Fruit fly (Drosophila melanogaster): ENCODE results near the gene Acsf3.

Acsf3 gene

DNA sequence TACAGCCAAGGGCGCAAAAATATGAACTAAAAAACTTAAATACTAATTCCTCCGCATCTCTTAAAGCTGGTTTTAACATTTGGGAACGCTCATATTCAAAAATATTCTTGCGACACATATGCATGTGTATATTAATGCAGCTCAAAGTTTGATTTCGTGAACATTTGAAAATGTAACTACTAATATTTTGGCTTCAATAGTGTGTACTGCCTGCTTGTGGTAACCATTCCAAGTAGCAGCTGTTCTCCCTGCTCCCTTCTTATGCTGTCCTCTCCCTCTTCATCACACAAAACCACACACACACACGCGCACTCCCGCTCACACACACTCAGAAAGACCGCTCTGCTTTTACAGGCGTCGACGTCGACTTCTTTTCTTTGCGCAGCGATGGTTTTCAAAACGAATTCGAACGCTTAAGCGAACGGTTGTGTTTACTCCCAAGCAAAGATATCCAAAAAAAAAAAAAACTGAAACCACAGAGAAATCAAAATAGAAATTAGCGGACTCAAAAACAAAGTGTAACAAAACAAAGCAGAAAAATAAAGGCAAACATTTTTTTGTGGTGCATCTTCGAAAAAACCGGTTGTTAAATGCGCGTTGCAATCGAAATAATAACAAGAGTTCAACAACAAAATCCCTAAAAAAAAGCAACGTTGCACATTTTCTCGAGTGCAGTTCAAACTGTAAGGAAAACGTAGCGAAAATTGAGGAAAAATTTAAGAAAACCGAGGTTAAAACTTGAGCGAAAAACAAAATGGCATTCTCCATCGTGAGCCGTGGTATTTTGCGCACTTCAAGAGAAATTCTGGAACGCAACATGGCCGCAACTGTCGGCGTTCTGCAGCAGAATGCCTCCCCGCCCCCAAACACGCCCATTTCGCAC lies 8.4 kb downstream of the Acsf3 start, which contains the start of gene CBP (continued):
- peak; percentile 88 for TF ChIP-seq CG10274 (GFP tag; optimal IDR thresholded peaks at IDR 0.05)
- TF ChIP-seq Poxn (GFP tag; IDR thresholded peaks at IDR 0.05): peak; percentile 67
- TF ChIP-seq croc (GFP tag; conservative IDR thresholded peaks at IDR 0.05): peak; percentile 97
- peak; percentile 97 for TF ChIP-seq HHEX (GFP tag; optimal IDR thresholded peaks at IDR 0.05)
- TF ChIP-seq klu (GFP tag; IDR thresholded peaks at IDR 0.05): peak; percentile 85
- peak; percentile 62 for TF ChIP-seq CG3995 (GFP tag; optimal IDR thresholded peaks at IDR 0.05)
- peak; percentile 92 for TF ChIP-seq CG7271 (tag; optimal IDR thresholded peaks at IDR 0.05)
- TF ChIP-seq pho (GFP tag; optimal IDR thresholded peaks at IDR 0.05): peak; percentile 93
- TF ChIP-seq bigmax (GFP tag; optimal IDR thresholded peaks at IDR 0.05): peak; percentile 79
- TF ChIP-seq CG2116 (GFP tag; optimal IDR thresholded peaks at IDR 0.05): peak; percentile 83
- no peak for TF ChIP-seq br (optimal IDR thresholded peaks at IDR 0.05)
- peak; percentile 95 for TF ChIP-seq CG4617 (GFP tag; optimal IDR thresholded peaks at IDR 0.05; ENCODE audit: borderline replicate concordance)
- peak; percentile 94 for TF ChIP-seq Bteb2 (GFP tag; optimal IDR thresholded peaks at IDR 0.05)
- peak; percentile 99 for TF ChIP-seq CG12219 (GFP tag; optimal IDR thresholded peaks at IDR 0.05)
- TF ChIP-seq Mrtf (GFP tag; IDR thresholded peaks at IDR 0.05): peak; percentile 95
- peak; percentile 91 for TF ChIP-seq wdn (GFP tag; IDR thresholded peaks at IDR 0.05)
- peak; percentile 99 for TF ChIP-seq ATbp (GFP tag; optimal IDR thresholded peaks at IDR 0.05)
- TF ChIP-seq amos (GFP tag; IDR thresholded peaks at IDR 0.05; ENCODE audit: partially characterized antibody): no peak
- TF ChIP-seq CG30431 (GFP tag; optimal IDR thresholded peaks at IDR 0.05): peak; percentile 98
- TF ChIP-seq CG6272 (GFP tag; IDR thresholded peaks at IDR 0.05): peak; percentile 88
- TF ChIP-seq CG7928 (GFP tag; optimal IDR thresholded peaks at IDR 0.05): peak; percentile 74
- peak; percentile 94 for TF ChIP-seq disco-r (GFP tag; optimal IDR thresholded peaks at IDR 0.05)
- peak; percentile 86 for TF ChIP-seq stwl (tag; optimal IDR thresholded peaks at IDR 0.05)
- peak; percentile 97 for TF ChIP-seq CG18619 (GFP tag; optimal IDR thresholded peaks at IDR 0.05)
- TF ChIP-seq Dbx (GFP tag; IDR thresholded peaks at IDR 0.05): peak; percentile 85
- TF ChIP-seq otp (GFP tag; IDR thresholded peaks at IDR 0.05): peak; percentile 97
- TF ChIP-seq Sox100B (GFP tag; optimal IDR thresholded peaks at IDR 0.05): peak; percentile 98
- peak; percentile 95 for TF ChIP-seq Kr (GFP tag; optimal IDR thresholded peaks at IDR 0.05)
- TF ChIP-seq Fer2 (tag; optimal IDR thresholded peaks at IDR 0.05): peak; percentile 90
- peak; percentile 97 for TF ChIP-seq CG17385 (GFP tag; optimal IDR thresholded peaks at IDR 0.05)
- TF ChIP-seq CG5953 (GFP tag; IDR thresholded peaks at IDR 0.05): peak; percentile 91
- TF ChIP-seq C15 (GFP tag; IDR thresholded peaks at IDR 0.05): peak; percentile 81; the same call in 2 of the 3 replicates
- TF ChIP-seq rib (GFP tag; IDR thresholded peaks at IDR 0.05): no peak; the same call in none of the 2 replicates
- TF ChIP-seq salm (tag; optimal IDR thresholded peaks at IDR 0.05): peak; percentile 98
- TF ChIP-seq Optix (GFP tag; IDR thresholded peaks at IDR 0.05): peak; percentile 97
- peak; percentile 98 for TF ChIP-seq CG14710 (tag; optimal IDR thresholded peaks at IDR 0.05)
- TF ChIP-seq CG4707 (GFP tag; optimal IDR thresholded peaks at IDR 0.05): peak; percentile 97
- TF ChIP-seq CG17829 (tag; optimal IDR thresholded peaks at IDR 0.05): peak; percentile 99
- TF ChIP-seq GATAe (GFP tag; conservative IDR thresholded peaks at IDR 0.05): peak; percentile 57
- peak; percentile 75 for TF ChIP-seq CG4360 (GFP tag; IDR thresholded peaks at IDR 0.05)
- peak; percentile 98 for TF ChIP-seq CG15601 (tag; optimal IDR thresholded peaks at IDR 0.05)
- peak; percentile 79 for TF ChIP-seq CG14965 (GFP tag; optimal IDR thresholded peaks at IDR 0.05; ENCODE audit: borderline replicate concordance)
- peak; percentile 36 for TF ChIP-seq yki (optimal IDR thresholded peaks at IDR 0.05)
- peak; percentile 94 for TF ChIP-seq sug (tag; optimal IDR thresholded peaks at IDR 0.05)
- peak; percentile 78; the same call in 2 of the 3 replicates for TF ChIP-seq CG11560 (tag; IDR thresholded peaks at IDR 0.05)
- TF ChIP-seq Six4 (GFP tag; optimal IDR thresholded peaks at IDR 0.05): peak; percentile 98
- TF ChIP-seq Sry-β (GFP tag; optimal IDR thresholded peaks at IDR 0.05): peak; percentile 79
- TF ChIP-seq CG6654 (GFP tag; optimal IDR thresholded peaks at IDR 0.05): peak; percentile 87
- peak; percentile 96 for TF ChIP-seq Mad (GFP tag; optimal IDR thresholded peaks at IDR 0.05)
